Fruit fly (Drosophila melanogaster) whole organism, embryonic: ENCODE results near the gene CG34282.

Experiments used
- Adf1 ChIP-seq: fragments of 200-800 bp; sonication (Bioruptor generic); IDR thresholded peaks from 2 replicates; pipeline ENCODE4 v1.3.6; 2022; ENCODE audit warnings: missing biosample characterization, missing genetic modification characterization
- B-H2 ChIP-seq: fragments of 200-800 bp; sonication (Bioruptor generic); optimal IDR thresholded peaks from 2 replicates; lab custom pipeline; 2018; ENCODE audit warnings: missing biosample characterization, mild to moderate bottlenecking, missing genetic modification characterization
- Bgb ChIP-seq: fragments of 200-800 bp; sonication (Bioruptor generic); IDR thresholded peaks from 2 replicates; pipeline ENCODE4 v1.3.6; 2022; ENCODE audit warnings: missing biosample characterization, missing genetic modification characterization; ENCODE audit not compliant: partially characterized antibody
- CG10147 ChIP-seq: fragments of 200-800 bp; sonication (Bioruptor generic); optimal IDR thresholded peaks from 2 replicates; lab custom pipeline; 2019; ENCODE audit warnings: missing biosample characterization, mild to moderate bottlenecking, missing genetic modification characterization, moderate library complexity
- CG10267 ChIP-seq: fragments of 200-800 bp; sonication (Bioruptor generic); optimal IDR thresholded peaks from 2 replicates; lab custom pipeline; 2018; ENCODE audit warnings: missing biosample characterization, mild to moderate bottlenecking, missing genetic modification characterization, moderate library complexity
- CG12219 ChIP-seq: fragments of 200-800 bp; sonication (Bioruptor generic); optimal IDR thresholded peaks from 3 replicates; lab custom pipeline; 2018; ENCODE audit warnings: missing biosample characterization, mild to moderate bottlenecking, missing genetic modification characterization
- CG14667 ChIP-seq: fragments of 200-800 bp; sonication (Bioruptor generic); IDR thresholded peaks from 2 replicates; pipeline ENCODE4 v1.3.6; 2022; ENCODE audit warnings: missing biosample characterization, missing genetic modification characterization
- CG15514 ChIP-seq: fragments of 200-800 bp; sonication (Bioruptor generic); optimal IDR thresholded peaks from 3 replicates; lab custom pipeline; 2017; ENCODE audit warnings: missing biosample characterization, missing genetic modification characterization, mild to moderate bottlenecking, moderate library complexity, missing genetic modification reagents
- CG17359 ChIP-seq: fragments of 200-800 bp; sonication (Bioruptor generic); optimal IDR thresholded peaks from 3 replicates; lab custom pipeline; 2018; ENCODE audit warnings: missing biosample characterization, mild to moderate bottlenecking, missing genetic modification characterization, moderate library complexity
- CG2116 ChIP-seq: fragments of 200-800 bp; sonication (Bioruptor generic); optimal IDR thresholded peaks from 3 replicates; lab custom pipeline; 2018; ENCODE audit warnings: missing biosample characterization, mild to moderate bottlenecking, missing genetic modification characterization
- CG31388 ChIP-seq: fragments of 200-800 bp; sonication (Bioruptor generic); optimal IDR thresholded peaks from 2 replicates; lab custom pipeline; 2016; ENCODE audit warnings: missing biosample characterization, missing genetic modification characterization
- CG3847 ChIP-seq: fragments of 200-800 bp; sonication (Bioruptor generic); IDR thresholded peaks from 2 replicates; pipeline ENCODE4 v1.3.6; 2022; ENCODE audit warnings: missing biosample characterization, missing genetic modification characterization
- CG42726 ChIP-seq: fragments of 200-800 bp; sonication (Bioruptor generic); IDR thresholded peaks from 2 replicates; pipeline ENCODE4 v1.3.6; 2022; ENCODE audit warnings: missing biosample characterization, missing genetic modification characterization; ENCODE audit not compliant: partially characterized antibody
- CG6654 ChIP-seq: fragments of 200-800 bp; sonication (Bioruptor generic); optimal IDR thresholded peaks from 2 replicates; lab custom pipeline; 2017; ENCODE audit warnings: missing biosample characterization, mild to moderate bottlenecking, missing genetic modification characterization
- CG6765 ChIP-seq: fragments of 200-800 bp; sonication (Bioruptor generic); optimal IDR thresholded peaks from 3 replicates; lab custom pipeline; 2017; ENCODE audit warnings: missing biosample characterization, mild to moderate bottlenecking, missing genetic modification characterization
- CG6813 ChIP-seq: fragments of 200-800 bp; sonication (Bioruptor generic); optimal IDR thresholded peaks from 2 replicates; lab custom pipeline; 2017; ENCODE audit warnings: missing biosample characterization, missing genetic modification characterization, mild to moderate bottlenecking, moderate library complexity, missing genetic modification reagents
- CG7556 ChIP-seq: fragments of 200-800 bp; sonication (Bioruptor generic); optimal IDR thresholded peaks from 2 replicates; lab custom pipeline; 2017; ENCODE audit warnings: missing biosample characterization, mild to moderate bottlenecking, missing genetic modification characterization
- CG8388 ChIP-seq: fragments of 200-800 bp; sonication (Bioruptor generic); optimal IDR thresholded peaks from 2 replicates; lab custom pipeline; 2019; ENCODE audit warnings: missing biosample characterization, mild to moderate bottlenecking, missing genetic modification characterization, moderate library complexity
- CG9876 ChIP-seq: fragments of 200-800 bp; sonication (Bioruptor generic); optimal IDR thresholded peaks from 2 replicates; lab custom pipeline; 2016; ENCODE audit warnings: missing biosample characterization, missing genetic modification characterization
- Dref ChIP-seq: fragments of 200-800 bp; sonication (Bioruptor generic); IDR thresholded peaks from 2 replicates; pipeline ENCODE4 v1.3.6; 2022; ENCODE audit warnings: missing biosample characterization, missing genetic modification characterization
- Fer1 ChIP-seq: fragments of 200-800 bp; sonication (Bioruptor generic); optimal IDR thresholded peaks from 2 replicates; lab custom pipeline; 2017; ENCODE audit warnings: missing biosample characterization, mild to moderate bottlenecking, missing genetic modification characterization
- Gsc ChIP-seq: fragments of 200-800 bp; sonication (Bioruptor generic); IDR thresholded peaks from 2 replicates; pipeline ENCODE4 v1.3.6; 2022; ENCODE audit warnings: missing biosample characterization, missing genetic modification characterization
- HLH54F ChIP-seq: fragments of 200-800 bp; sonication (Bioruptor generic); optimal IDR thresholded peaks from 3 replicates; lab custom pipeline; 2016; ENCODE audit warnings: missing biosample characterization, missing genetic modification characterization
- Lpt ChIP-seq: fragments of >200 bp; optimal IDR thresholded peaks from 2 replicates; lab custom pipeline; 2018; ENCODE audit warnings: missing biosample characterization, missing genetic modification characterization
- MBD-R2 ChIP-seq: fragments of 200-800 bp; sonication (Bioruptor generic); IDR thresholded peaks from 2 replicates; pipeline ENCODE4 v1.3.6; 2022; ENCODE audit warnings: missing biosample characterization, missing genetic modification characterization
- Max ChIP-seq: fragments of 200-800 bp; sonication (Bioruptor generic); optimal IDR thresholded peaks from 2 replicates; lab custom pipeline; 2016; ENCODE audit warnings: missing biosample characterization, mild to moderate bottlenecking, missing genetic modification characterization
- Nf-YA ChIP-seq: fragments of 200-800 bp; sonication (Bioruptor generic); IDR thresholded peaks from 2 replicates; pipeline ENCODE4 v1.3.6; 2022; ENCODE audit warnings: missing biosample characterization, missing genetic modification characterization
- Poxn ChIP-seq: fragments of 200-800 bp; sonication (Bioruptor generic); IDR thresholded peaks from 2 replicates; pipeline ENCODE4 v1.3.6; 2022; ENCODE audit warnings: missing biosample characterization, missing genetic modification characterization
- Sox100B ChIP-seq: fragments of 200-800 bp; sonication (Bioruptor generic); optimal IDR thresholded peaks from 3 replicates; lab custom pipeline; 2018; ENCODE audit warnings: missing biosample characterization, mild to moderate bottlenecking, missing genetic modification characterization
- Sry-δ ChIP-seq: fragments of 200-800 bp; sonication (Bioruptor generic); optimal IDR thresholded peaks from 2 replicates; lab custom pipeline; 2016; ENCODE audit warnings: missing biosample characterization, missing genetic modification characterization
- Vsx1 ChIP-seq: fragments of 200-800 bp; sonication (Bioruptor generic); optimal IDR thresholded peaks from 2 replicates; lab custom pipeline; 2017; ENCODE audit warnings: missing biosample characterization, mild to moderate bottlenecking, missing genetic modification characterization, missing genetic modification reagents
- btn ChIP-seq: fragments of 200-800 bp; sonication (Bioruptor generic); optimal IDR thresholded peaks from 2 replicates; lab custom pipeline; 2016; ENCODE audit warnings: missing biosample characterization, missing genetic modification characterization
- cg ChIP-seq: fragments of 200-800 bp; sonication (Bioruptor generic); optimal IDR thresholded peaks from 3 replicates; lab custom pipeline; 2019; ENCODE audit warnings: missing biosample characterization, mild to moderate bottlenecking, missing genetic modification characterization, moderate library complexity
- chm ChIP-seq: fragments of 200-800 bp; sonication (Bioruptor generic); IDR thresholded peaks from 2 replicates; pipeline ENCODE4 v1.3.6; 2022; ENCODE audit warnings: missing biosample characterization, missing genetic modification characterization
- chn ChIP-seq: fragments of 200-800 bp; sonication (Bioruptor generic); optimal IDR thresholded peaks from 2 replicates; lab custom pipeline; 2016; ENCODE audit warnings: missing biosample characterization, missing genetic modification characterization
- crol ChIP-seq: fragments of 200-800 bp; sonication (Bioruptor generic); IDR thresholded peaks from 2 replicates; pipeline ENCODE4 v1.3.6; 2022; ENCODE audit warnings: missing biosample characterization, missing genetic modification characterization
- h ChIP-seq: fragments of >200 bp; optimal IDR thresholded peaks from 2 replicates; lab custom pipeline; 2017
- hb ChIP-seq: fragments of 200-800 bp; sonication (Bioruptor generic); IDR thresholded peaks from 3 replicates; pipeline ENCODE4 v1.3.6; 2022; ENCODE audit warnings: missing biosample characterization, missing genetic modification characterization; ENCODE audit not compliant: partially characterized antibody
- hth ChIP-seq: fragments of >200 bp; optimal IDR thresholded peaks from 2 replicates; lab custom pipeline; 2017; ENCODE audit warnings: inconsistent platforms
- maf-S ChIP-seq: fragments of 200-800 bp; sonication (Bioruptor generic); optimal IDR thresholded peaks from 2 replicates; lab custom pipeline; 2016; ENCODE audit warnings: missing biosample characterization, missing genetic modification characterization
- nerfin-1 ChIP-seq: fragments of 200-800 bp; sonication (Bioruptor generic); optimal IDR thresholded peaks from 3 replicates; lab custom pipeline; 2019; ENCODE audit warnings: missing biosample characterization, mild to moderate bottlenecking, missing genetic modification characterization, moderate library complexity
- org-1 ChIP-seq: fragments of 200-800 bp; sonication (Bioruptor generic); optimal IDR thresholded peaks from 2 replicates; lab custom pipeline; 2017; ENCODE audit warnings: missing biosample characterization, missing genetic modification characterization
- repo ChIP-seq: fragments of 200-800 bp; sonication (Bioruptor generic); optimal IDR thresholded peaks from 2 replicates; lab custom pipeline; 2016; ENCODE audit warnings: missing biosample characterization, missing genetic modification characterization
- salm ChIP-seq: fragments of 200-800 bp; sonication (Bioruptor generic); optimal IDR thresholded peaks from 2 replicates; lab custom pipeline; 2018; ENCODE audit warnings: missing biosample characterization, mild to moderate bottlenecking, missing genetic modification characterization
- sc ChIP-seq, 3 experiments: fragments of >200 bp in 2 of 3; fragments of 200-800 bp in 1 of 3; sonication (Bioruptor generic) in 1 of 3; optimal IDR thresholded peaks; 2 replicates in 2 of 3; 3 replicates in 1 of 3; lab custom pipeline; 2017; ENCODE audit warnings: mild to moderate bottlenecking in 1 of 3, missing biosample characterization in 1 of 3, missing genetic modification characterization in 1 of 3, missing genetic modification reagents in 1 of 3
- scrt ChIP-seq: fragments of 200-800 bp; sonication (Bioruptor generic); optimal IDR thresholded peaks from 2 replicates; lab custom pipeline; 2018; ENCODE audit warnings: missing biosample characterization, mild to moderate bottlenecking, missing genetic modification characterization, moderate library complexity
- tgo ChIP-seq: fragments of 200-800 bp; sonication (Bioruptor generic); IDR thresholded peaks from 3 replicates; pipeline ENCODE4 v1.3.6; 2022; ENCODE audit warnings: missing biosample characterization, missing genetic modification characterization
- tna ChIP-seq: fragments of 200-800 bp; sonication (Bioruptor generic); IDR thresholded peaks from 2 replicates; pipeline ENCODE4 v1.3.6; 2022; ENCODE audit warnings: missing biosample characterization, missing genetic modification characterization; ENCODE audit not compliant: partially characterized antibody
- vfl ChIP-seq: fragments of 200-800 bp; sonication (Bioruptor generic); optimal IDR thresholded peaks from 2 replicates; lab custom pipeline; 2016; ENCODE audit warnings: missing biosample characterization, missing genetic modification characterization

CG34282 gene

dm6 chr3R:18741027-18741843, 46.2 kb downstream of the CG34282 start (continued):
- TF ChIP-seq salm (tag; lab: Kevin White, UChicago) (peak; percentile 89), B-H2 (GFP tag; lab: Kevin White, UChicago) (peak; percentile 75), Sox100B (GFP tag; lab: Kevin White, UChicago) (peak; percentile 96), CG6654 (GFP tag; lab: Kevin White, UChicago) (peak; percentile 87), hth (lab: Kevin White, UChicago) (no peak), Adf1 (GFP tag; lab: Robert Waterston, UW) (peak; percentile 81), CG2116 (GFP tag; lab: Kevin White, UChicago) (peak; percentile 73), CG6813 (GFP tag; lab: Kevin White, UChicago) (peak; percentile 93), CG3847 (GFP tag; lab: Robert Waterston, UW) (peak; percentile 97), scrt (GFP tag; lab: Kevin White, UChicago) (peak; percentile 95), org-1 (GFP tag; lab: Kevin White, UChicago) (peak; percentile 91), sc (optimal IDR thresholded peaks at IDR 0.05; lab: Kevin White, UChicago) (no peak), sc (GFP tag; optimal IDR thresholded peaks at IDR 0.05; lab: Kevin White, UChicago) (peak; percentile 88), CG8388 (peak; percentile 94), CG17359 (tag; lab: Kevin White, UChicago) (peak; percentile 98), Nf-YA (GFP tag; lab: Robert Waterston, UW) (peak; percentile 95), CG15514 (GFP tag; lab: Kevin White, UChicago) (peak; percentile 92), tna (GFP tag; lab: Robert Waterston, UW) (no peak), crol (GFP tag; lab: Robert Waterston, UW) (peak; percentile 87), hb (no peak), chm (peak; percentile 95), HLH54F (GFP tag; lab: Kevin White, UChicago) (peak; percentile 82), Poxn (GFP tag; lab: Robert Waterston, UW) (peak; percentile 94), CG10267 (tag; lab: Kevin White, UChicago) (peak; percentile 92), repo (GFP tag; lab: Kevin White, UChicago) (peak; percentile 83), MBD-R2 (GFP tag; lab: Robert Waterston, UW) (peak; percentile 96), chn (peak; percentile 90), Dref (peak; percentile 41), CG10147 (peak; percentile 96), Sry-δ (peak; percentile 54), CG14667 (peak; percentile 95), h (lab: Kevin White, UChicago) (no peak), CG12219 (peak; percentile 94), Fer1 (peak; percentile 97), Vsx1 (GFP tag; lab: Kevin White, UChicago) (peak; percentile 93), Lpt (GFP tag; lab: Kevin White, UChicago) (no peak), CG7556 (GFP tag; lab: Kevin White, UChicago) (peak; percentile 94), Max (peak; percentile 95), cg (GFP tag; lab: Kevin White, UChicago) (peak; percentile 26), tgo (GFP tag; lab: Robert Waterston, UW) (peak; percentile 97), Bgb (GFP tag; lab: Robert Waterston, UW) (no peak), CG42726 (no peak), Gsc (peak; percentile 72), nerfin-1 (peak; percentile 91), CG31388 (GFP tag; lab: Kevin White, UChicago) (peak; percentile 94), CG9876 (peak; percentile 51), btn (peak; percentile 43), vfl (GFP tag; lab: Kevin White, UChicago) (peak; percentile 85), CG6765 (GFP tag; lab: Kevin White, UChicago) (peak; percentile 91), maf-S (GFP tag; lab: Kevin White, UChicago) (peak; percentile 78)
